Worm (Caenorhabditis elegans): Measurements from ENCODE around the gene T24A6.1.

DNA sequence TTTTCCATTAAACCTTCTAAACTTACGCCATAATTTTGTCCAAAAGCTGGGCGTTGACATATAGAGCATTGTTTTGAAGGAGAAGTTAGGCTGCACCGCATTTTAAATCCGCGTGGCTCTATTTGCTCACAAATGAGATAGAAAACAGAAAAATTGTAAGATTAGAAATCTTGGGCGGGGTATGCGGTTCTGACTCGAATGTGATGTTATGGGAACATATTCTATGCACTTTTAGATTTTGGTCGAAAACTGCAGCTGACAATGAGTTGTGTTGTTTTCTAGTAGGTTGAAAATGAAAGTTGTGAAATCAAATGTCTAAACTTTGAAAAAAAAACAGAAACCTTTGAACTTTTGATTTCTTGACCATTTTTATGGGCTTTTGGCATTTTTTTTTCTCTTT, 15.5 kb upstream of the T24A6.1 start, which contains the start of gene nhr-222:
- no peak for TF ChIP-seq him-1 (tag; optimal IDR thresholded peaks at IDR 0.05)
- no peak for TF ChIP-seq W03F9.2 (tag; optimal IDR thresholded peaks at IDR 0.05)
